Worm (Caenorhabditis elegans) whole organism, L4/young adult: ENCODE measurements around the gene F39D8.3.

Experiments
- W03F9.2 ChIP-seq: fragments of 150-350 bp; optimal IDR thresholded peaks from 2 replicates; lab custom pipeline; 2014; ENCODE audit warnings: missing biosample characterization, missing genetic modification characterization
- him-1 ChIP-seq: sonication (generic microtip); optimal IDR thresholded peaks from 2 replicates; lab custom pipeline; 2016; ENCODE audit warnings: missing genotype, missing genetic modification reagents, missing genetic modification characterization, missing compliant biosample characterization

ce11 chrX:15379882-15380281 lies 40.9 kb upstream of the F39D8.3 start:
- TF ChIP-seq W03F9.2 (tag; lab: Kevin White, UChicago) = no peak
- TF ChIP-seq him-1 (tag; lab: Kevin White, UChicago) = no peak
